Fruit fly (Drosophila melanogaster) whole organism, prepupa: ENCODE measurements around the gene CCKLR-17D1.

Experiments
- CG11294 ChIP-seq: fragments of 200-800 bp; sonication (Bioruptor generic); IDR thresholded peaks from 2 replicates; pipeline ENCODE4 v1.3.6; 2022; ENCODE audit warnings: missing biosample characterization, missing genetic modification characterization
- CG15336 ChIP-seq: fragments of 200-800 bp; sonication (Bioruptor generic); IDR thresholded peaks from 2 replicates; pipeline ENCODE4 v1.3.6; 2022; ENCODE audit warnings: missing biosample characterization, missing genetic modification characterization
- CG16779 ChIP-seq: fragments of 200-800 bp; sonication (Bioruptor generic); optimal IDR thresholded peaks from 3 replicates; lab custom pipeline; 2017; ENCODE audit warnings: missing biosample characterization, mild to moderate bottlenecking, missing genetic modification characterization
- CG8119 ChIP-seq: fragments of 200-800 bp; sonication (Bioruptor generic); IDR thresholded peaks from 3 replicates; pipeline ENCODE4 v1.3.6; 2022; ENCODE audit warnings: missing biosample characterization, missing genetic modification characterization
- CG8632 ChIP-seq: fragments of 200-800 bp; sonication (Bioruptor generic); optimal IDR thresholded peaks from 3 replicates; lab custom pipeline; 2016; ENCODE audit warnings: missing biosample characterization, missing genetic modification characterization
- Eip75B ChIP-seq: fragments of 200-800 bp; sonication (Bioruptor generic); optimal IDR thresholded peaks from 3 replicates; lab custom pipeline; 2016; ENCODE audit warnings: missing biosample characterization, missing genetic modification characterization
- Gug ChIP-seq: fragments of 200-800 bp; sonication (Bioruptor generic); IDR thresholded peaks from 2 replicates; pipeline ENCODE4 v1.3.6; 2022; ENCODE audit warnings: missing biosample characterization, missing genetic modification characterization
- Hr38 ChIP-seq: sonication (Bioruptor generic); optimal IDR thresholded peaks from 2 replicates; lab custom pipeline; 2016; ENCODE audit warnings: missing biosample characterization, missing genetic modification characterization
- cyc ChIP-seq: fragments of 200-800 bp; sonication (Bioruptor generic); optimal IDR thresholded peaks from 3 replicates; lab custom pipeline; 2016; ENCODE audit warnings: missing biosample characterization, missing genetic modification characterization
- eg ChIP-seq: fragments of 200-800 bp; sonication (Bioruptor generic); IDR thresholded peaks from 3 replicates; pipeline ENCODE4 v1.3.6; 2022; ENCODE audit warnings: missing biosample characterization, missing genetic modification characterization
- lz ChIP-seq: fragments of 200-800 bp; sonication (Bioruptor generic); optimal IDR thresholded peaks from 3 replicates; lab custom pipeline; 2016; ENCODE audit warnings: missing biosample characterization, missing genetic modification characterization
- net ChIP-seq: fragments of 200-800 bp; sonication (Bioruptor generic); optimal IDR thresholded peaks from 3 replicates; lab custom pipeline; 2016; ENCODE audit warnings: missing biosample characterization, missing genetic modification characterization
- spab ChIP-seq: fragments of 200-800 bp; sonication (Bioruptor generic); optimal IDR thresholded peaks from 2 replicates; lab custom pipeline; 2017; ENCODE audit warnings: missing biosample characterization, mild to moderate bottlenecking, missing genetic modification characterization, missing genetic modification reagents

dm6 chrX:18700586-18700985 is 25.8 kb downstream of the CCKLR-17D1 start:
- no peak for TF ChIP-seq lz (GFP tag; lab: Kevin White, UChicago)
- no peak for TF ChIP-seq Gug (GFP tag; lab: Robert Waterston, UW)
- TF ChIP-seq CG8119 (GFP tag; lab: Robert Waterston, UW) = no peak
- TF ChIP-seq CG16779 = no peak
- no peak for TF ChIP-seq net
- no peak for TF ChIP-seq cyc (GFP tag; lab: Kevin White, UChicago)
- no peak for TF ChIP-seq Hr38
- TF ChIP-seq CG15336 = no peak
- no peak for TF ChIP-seq eg (GFP tag; lab: Robert Waterston, UW)
- no peak for TF ChIP-seq CG8632 (GFP tag; lab: Kevin White, UChicago)
- TF ChIP-seq CG11294 (GFP tag; lab: Robert Waterston, UW) = no peak
- no peak for TF ChIP-seq Eip75B
- no peak for TF ChIP-seq spab (GFP tag; lab: Kevin White, UChicago)
